Worm (Caenorhabditis elegans) whole organism, dauer: Measurements from ENCODE around the gene srx-65.

Source experiments
- unc-62 ChIP-seq: sonication (generic microtip); optimal IDR thresholded peaks from 2 replicates; lab custom pipeline; 2017; ENCODE audit warnings: missing biosample characterization, missing genetic modification reagents, missing genetic modification characterization

srx-65 gene

ce11 chrV:3921635-3922034 lies at the start of gene srx-65:
Gene srx-65, plus strand, starts transcription at chrV:3921935.
- no peak for TF ChIP-seq unc-62 (GFP tag; lab: Kevin White, UChicago)

ce11 chrV:3874102-3874744 lies 47.5 kb upstream of the srx-65 start, which contains the start of gene nhr-158:
Gene nhr-158, minus strand, starts transcription at chrV:3874152.
- no peak for TF ChIP-seq unc-62 (GFP tag; lab: Kevin White, UChicago)

- no peak for TF ChIP-seq unc-62 (GFP tag; lab: Kevin White, UChicago)
Observed at ce11 chrV:3877242-3877641, 44.5 kb upstream of the srx-65 start.

- TF ChIP-seq unc-62 (GFP tag; lab: Kevin White, UChicago): no peak
Observed at ce11 chrV:3878223-3878622, 43.5 kb upstream of the srx-65 start, which contains the start of gene nhr-159. Gene nhr-159, minus strand, starts transcription at chrV:3878323.

- no peak for TF ChIP-seq unc-62 (GFP tag; lab: Kevin White, UChicago)
Observed at ce11 chrV:3884550-3884949, 37.2 kb upstream of the srx-65 start.

- no peak for TF ChIP-seq unc-62 (GFP tag; lab: Kevin White, UChicago)
Observed at ce11 chrV:3886104-3886503, 35.6 kb upstream of the srx-65 start, which contains the start of gene nhr-124. Gene nhr-124, minus strand, starts transcription at chrV:3886204.

- TF ChIP-seq unc-62 (GFP tag; lab: Kevin White, UChicago): no peak
Observed at ce11 chrV:3889113-3889512, 32.6 kb upstream of the srx-65 start, which contains the start of gene C17E7.13. Gene C17E7.13, minus strand, starts transcription at chrV:3889288.

- TF ChIP-seq unc-62 (GFP tag; lab: Kevin White, UChicago): no peak
Observed at ce11 chrV:3890761-3891160, 31.0 kb upstream of the srx-65 start, which contains the start of gene C17E7.9. Gene C17E7.9, minus strand, starts transcription at chrV:3890861.

- no peak for TF ChIP-seq unc-62 (GFP tag; lab: Kevin White, UChicago)
Observed at ce11 chrV:3891919-3892318, 29.8 kb upstream of the srx-65 start, which contains the start of gene C17E7.12. Gene C17E7.12, minus strand, starts transcription at chrV:3892019.

- TF ChIP-seq unc-62 (GFP tag; lab: Kevin White, UChicago): no peak
Observed at ce11 chrV:3892361-3892904, 29.3 kb upstream of the srx-65 start, which contains the start of gene C17E7.4. Gene C17E7.4, plus strand, starts transcription at chrV:3892854.

ce11 chrV:3894661-3895060 lies 27.1 kb upstream of the srx-65 start, which contains the start of gene sre-9:
Gene sre-9, plus strand, starts transcription at chrV:3894961.
- TF ChIP-seq unc-62 (GFP tag; lab: Kevin White, UChicago): no peak

- TF ChIP-seq unc-62 (GFP tag; lab: Kevin White, UChicago): no peak
Observed at ce11 chrV:3896018-3896417, 25.7 kb upstream of the srx-65 start.

- TF ChIP-seq unc-62 (GFP tag; lab: Kevin White, UChicago): no peak
Observed at ce11 chrV:3900102-3900501, 21.6 kb upstream of the srx-65 start, which contains the start of gene irld-22. Gene irld-22, minus strand, starts transcription at chrV:3900202.

- no peak for TF ChIP-seq unc-62 (GFP tag; lab: Kevin White, UChicago)
Observed at ce11 chrV:3902458-3903157, 19.1 kb upstream of the srx-65 start, which contains the start of the genes str-229 and srh-190. Gene str-229, minus strand, starts transcription at chrV:3902558. Gene srh-190, plus strand, starts transcription at chrV:3903107.

- TF ChIP-seq unc-62 (GFP tag; lab: Kevin White, UChicago): no peak
Observed at ce11 chrV:3903424-3903823, 18.3 kb upstream of the srx-65 start.

- TF ChIP-seq unc-62 (GFP tag; lab: Kevin White, UChicago): no peak
Observed at ce11 chrV:3905841-3906240, 15.9 kb upstream of the srx-65 start, which contains the start of gene nhr-156. Gene nhr-156, plus strand, starts transcription at chrV:3906106.
